Worm (Caenorhabditis elegans): ENCODE results near the gene zyx-1.

Gene zyx-1

DNA sequence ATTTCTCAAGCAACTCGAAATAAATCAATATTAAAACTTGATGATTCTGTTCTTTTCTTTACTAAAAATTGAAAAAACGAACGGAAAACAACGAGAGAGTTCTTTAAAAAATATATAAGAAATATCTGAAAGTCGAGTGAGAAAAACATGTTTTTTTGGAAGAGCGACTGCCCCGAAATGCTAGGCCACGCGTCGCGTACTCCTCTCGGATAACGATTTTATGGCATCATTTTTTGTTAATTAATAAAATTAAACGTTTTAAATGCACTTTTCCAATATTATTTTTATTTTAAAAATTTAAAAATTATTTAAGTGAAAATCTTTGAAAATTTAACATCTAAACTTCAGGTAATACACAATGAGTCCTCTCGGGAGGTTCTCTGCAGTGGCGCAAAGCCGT is 60.4 kb downstream of the zyx-1 start, which contains the start of gene gfm-1 (continued):
- TF ChIP-seq lin-40 (tag; optimal IDR thresholded peaks at IDR 0.05) (no peak), B0035.1 (tag; optimal IDR thresholded peaks at IDR 0.05) (peak; percentile 6), zim-3 (tag; optimal IDR thresholded peaks at IDR 0.05) (no peak), snpc-3.4 (tag; optimal IDR thresholded peaks at IDR 0.05) (peak; percentile 43), ceh-58 (GFP tag; IDR thresholded peaks at IDR 0.05) (no peak), snpc-1.3 (tag; optimal IDR thresholded peaks at IDR 0.05; ENCODE audit: insufficient read depth) (peak; percentile 30), mcd-1 (GFP tag; IDR thresholded peaks at IDR 0.05) (peak; percentile 68; the same call in 1 of the 2 replicates), die-1 (tag; optimal IDR thresholded peaks at IDR 0.05) (no peak), Y95B8A.8 (GFP tag; IDR thresholded peaks at IDR 0.05) (no peak), dox-1 (GFP tag; IDR thresholded peaks at IDR 0.05) (peak; percentile 61), D2030.7 (GFP tag; IDR thresholded peaks at IDR 0.05) (peak; percentile 44; the same call in 1 of the 2 replicates), atf-7 (tag; optimal IDR thresholded peaks at IDR 0.05) (peak; percentile 15), nhr-80 (tag; optimal IDR thresholded peaks at IDR 0.05) (no peak), madf-10 (tag; optimal IDR thresholded peaks at IDR 0.05) (peak; percentile 6), pbrm-1 (GFP tag; IDR thresholded peaks at IDR 0.05) (no peak), cebp-1 (GFP tag; IDR thresholded peaks at IDR 0.05) (no peak), cebp-1 (tag; optimal IDR thresholded peaks at IDR 0.05) (peak; percentile 27), lin-35 (GFP tag; optimal IDR thresholded peaks at IDR 0.05) (peak in 1 of 3 experiments; percentile 41), madf-8 (GFP tag; conservative IDR thresholded peaks at IDR 0.05) (0 out of 2 replicates have a peak, but pooled peaks have one; percentile 30), F22D6.2 (tag; optimal IDR thresholded peaks at IDR 0.05) (peak; percentile 30), let-607 (tag; optimal IDR thresholded peaks at IDR 0.05) (peak in 1 of 2 experiments; percentile 61)

Measured in whole organism, young adult.